Fruit fly (Drosophila melanogaster) whole organism, embryonic: ENCODE measurements around the gene Rpp14a.

ENCODE experiments used
- Asciz ChIP-seq: fragments of 200-800 bp; sonication (Bioruptor generic); optimal IDR thresholded peaks from 2 replicates; lab custom pipeline; 2017; ENCODE audit warnings: missing biosample characterization, mild to moderate bottlenecking, missing genetic modification characterization, missing genetic modification reagents
- CG11085 ChIP-seq: fragments of 200-800 bp; sonication (Bioruptor generic); IDR thresholded peaks from 2 replicates; pipeline ENCODE4 v1.3.6; 2022; ENCODE audit warnings: missing biosample characterization, missing genetic modification characterization
- CG11696 ChIP-seq: fragments of 200-800 bp; sonication (Bioruptor generic); IDR thresholded peaks from 2 replicates; pipeline ENCODE4 v1.3.6; 2022; ENCODE audit warnings: missing biosample characterization, missing genetic modification characterization
- CG11723 ChIP-seq: fragments of 200-800 bp; sonication (Bioruptor generic); optimal IDR thresholded peaks from 2 replicates; lab custom pipeline; 2017; ENCODE audit warnings: missing biosample characterization, mild to moderate bottlenecking, missing genetic modification characterization
- CG12155 ChIP-seq: fragments of 200-800 bp; sonication (Bioruptor generic); optimal IDR thresholded peaks from 3 replicates; lab custom pipeline; 2016; ENCODE audit warnings: missing biosample characterization, missing genetic modification characterization
- CG12744 ChIP-seq: fragments of 200-800 bp; sonication (Bioruptor generic); optimal IDR thresholded peaks from 2 replicates; lab custom pipeline; 2016; ENCODE audit warnings: missing biosample characterization, missing genetic modification characterization
- CG14860 ChIP-seq: fragments of 200-800 bp; sonication (Bioruptor generic); IDR thresholded peaks from 3 replicates; pipeline ENCODE4 v1.3.6; 2022; ENCODE audit warnings: missing biosample characterization, missing genetic modification characterization; ENCODE audit not compliant: partially characterized antibody
- CG16863 ChIP-seq: fragments of 200-800 bp; sonication (Bioruptor generic); optimal IDR thresholded peaks from 3 replicates; lab custom pipeline; 2016; ENCODE audit warnings: missing biosample characterization, missing genetic modification characterization
- CG18599 ChIP-seq: fragments of 200-800 bp; sonication (Bioruptor generic); optimal IDR thresholded peaks from 3 replicates; lab custom pipeline; 2017; ENCODE audit warnings: missing biosample characterization, missing genetic modification characterization, mild to moderate bottlenecking, moderate library complexity, missing genetic modification reagents
- CG2889 ChIP-seq: fragments of 200-800 bp; sonication (Bioruptor generic); IDR thresholded peaks from 3 replicates; pipeline ENCODE4 v1.3.6; 2022; ENCODE audit warnings: missing biosample characterization, missing genetic modification characterization
- CG30431 ChIP-seq: fragments of 200-800 bp; sonication (Bioruptor generic); optimal IDR thresholded peaks from 2 replicates; lab custom pipeline; 2017; ENCODE audit warnings: missing biosample characterization, missing genetic modification characterization
- CG3281 ChIP-seq: fragments of 200-800 bp; sonication (Bioruptor generic); optimal IDR thresholded peaks from 3 replicates; lab custom pipeline; 2017; ENCODE audit warnings: missing biosample characterization, mild to moderate bottlenecking, missing genetic modification characterization
- CG4707 ChIP-seq: fragments of 200-800 bp; sonication (Bioruptor generic); optimal IDR thresholded peaks from 2 replicates; lab custom pipeline; 2018; ENCODE audit warnings: missing biosample characterization, mild to moderate bottlenecking, missing genetic modification characterization, moderate library complexity
- CG5953 ChIP-seq: fragments of 200-800 bp; sonication (Bioruptor generic); IDR thresholded peaks from 2 replicates; pipeline ENCODE4 v1.3.6; 2022; ENCODE audit warnings: missing biosample characterization, missing genetic modification characterization
- CG6683 ChIP-seq: fragments of 200-800 bp; sonication (Bioruptor generic); optimal IDR thresholded peaks from 2 replicates; lab custom pipeline; 2017; ENCODE audit warnings: missing biosample characterization, mild to moderate bottlenecking, missing genetic modification characterization, missing genetic modification reagents
- CG6791 ChIP-seq: fragments of 200-800 bp; sonication (Bioruptor generic); IDR thresholded peaks from 3 replicates; pipeline ENCODE4 v1.3.6; 2022; ENCODE audit warnings: missing biosample characterization, missing genetic modification characterization; ENCODE audit not compliant: partially characterized antibody
- CG7786 ChIP-seq: fragments of 200-800 bp; sonication (Bioruptor generic); optimal IDR thresholded peaks from 2 replicates; lab custom pipeline; 2016; ENCODE audit warnings: missing biosample characterization, missing genetic modification characterization
- CG9727 ChIP-seq: fragments of 200-800 bp; sonication (Bioruptor generic); optimal IDR thresholded peaks from 3 replicates; lab custom pipeline; 2017; ENCODE audit warnings: missing biosample characterization, mild to moderate bottlenecking, missing genetic modification characterization
- CG9932 ChIP-seq: fragments of 200-800 bp; sonication (Bioruptor generic); IDR thresholded peaks from 2 replicates; pipeline ENCODE4 v1.3.6; 2022; ENCODE audit warnings: missing biosample characterization, missing genetic modification characterization
- Dp ChIP-seq: fragments of 200-800 bp; sonication (Bioruptor generic); optimal IDR thresholded peaks from 2 replicates; lab custom pipeline; 2018; ENCODE audit warnings: missing biosample characterization, mild to moderate bottlenecking, missing genetic modification characterization, moderate library complexity
- Dref ChIP-seq: fragments of 200-800 bp; sonication (Bioruptor generic); IDR thresholded peaks from 2 replicates; pipeline ENCODE4 v1.3.6; 2022; ENCODE audit warnings: missing biosample characterization, missing genetic modification characterization
- Ets65A ChIP-seq: fragments of 200-800 bp; sonication (Bioruptor generic); peaks from one replicate; lab custom pipeline; 2016; ENCODE audit warnings: missing biosample characterization, missing genetic modification characterization
- H15 ChIP-seq: fragments of 200-800 bp; sonication (Bioruptor generic); IDR thresholded peaks from 3 replicates; pipeline ENCODE4 v1.3.6; 2022; ENCODE audit warnings: missing biosample characterization, missing genetic modification characterization
- MESR4 ChIP-seq: fragments of 200-800 bp; sonication (Bioruptor generic); optimal IDR thresholded peaks from 2 replicates; lab custom pipeline; 2018; ENCODE audit warnings: missing biosample characterization, mild to moderate bottlenecking, missing genetic modification characterization, moderate library complexity
- Max ChIP-seq: fragments of 200-800 bp; sonication (Bioruptor generic); optimal IDR thresholded peaks from 2 replicates; lab custom pipeline; 2016; ENCODE audit warnings: missing biosample characterization, mild to moderate bottlenecking, missing genetic modification characterization
- NFAT ChIP-seq: fragments of 200-800 bp; sonication (Bioruptor generic); IDR thresholded peaks from 2 replicates; pipeline ENCODE4 v1.3.6; 2022; ENCODE audit warnings: missing biosample characterization, missing genetic modification characterization
- Neu2 ChIP-seq: fragments of 200-800 bp; sonication (Bioruptor generic); optimal IDR thresholded peaks from 3 replicates; lab custom pipeline; 2016; ENCODE audit warnings: missing biosample characterization, missing genetic modification characterization, borderline replicate concordance
- Oli ChIP-seq: fragments of 200-800 bp; sonication (Bioruptor generic); optimal IDR thresholded peaks from 2 replicates; lab custom pipeline; 2018; ENCODE audit warnings: missing biosample characterization, mild to moderate bottlenecking, missing genetic modification characterization, moderate library complexity
- Spps ChIP-seq: fragments of 200-800 bp; sonication (Bioruptor generic); optimal IDR thresholded peaks from 2 replicates; lab custom pipeline; 2018; ENCODE audit warnings: missing biosample characterization, mild to moderate bottlenecking, missing genetic modification characterization
- Stat92E ChIP-seq, 3 experiments: fragments of >200 bp in 2 of 3; fragments of 200-800 bp in 1 of 3; sonication (Bioruptor generic) in 1 of 3; optimal IDR thresholded peaks; 2 replicates each; lab custom pipeline; 2017 to 2019; ENCODE audit warnings: missing biosample characterization in 3 of 3, missing genetic modification characterization in 3 of 3, mild to moderate bottlenecking in 1 of 3, moderate library complexity in 1 of 3
- bsh ChIP-seq, 2 experiments: fragments of 200-800 bp; sonication (Bioruptor generic); optimal IDR thresholded peaks; 2 replicates each; lab custom pipeline; 2017 to 2018; ENCODE audit warnings: mild to moderate bottlenecking in 2 of 2, missing biosample characterization in 2 of 2, missing genetic modification characterization in 2 of 2, moderate library complexity in 1 of 2
- crc ChIP-seq: fragments of 200-800 bp; sonication (Bioruptor generic); optimal IDR thresholded peaks from 2 replicates; lab custom pipeline; 2016; ENCODE audit warnings: missing biosample characterization, missing genetic modification characterization
- dm ChIP-seq: fragments of 200-800 bp; sonication (Bioruptor generic); optimal IDR thresholded peaks from 3 replicates; lab custom pipeline; 2016; ENCODE audit warnings: missing biosample characterization, missing genetic modification characterization
- ewg ChIP-seq: fragments of 200-800 bp; sonication (Bioruptor generic); optimal IDR thresholded peaks from 3 replicates; lab custom pipeline; 2017; ENCODE audit warnings: mild to moderate bottlenecking, missing biosample characterization, missing genetic modification reagents, missing genetic modification characterization
- fd3F ChIP-seq: fragments of 200-800 bp; sonication (Bioruptor generic); optimal IDR thresholded peaks from 2 replicates; lab custom pipeline; 2018; ENCODE audit warnings: missing biosample characterization, mild to moderate bottlenecking, missing genetic modification characterization, moderate library complexity
- gsb-n ChIP-seq: fragments of 200-800 bp; sonication (Bioruptor generic); optimal IDR thresholded peaks from 3 replicates; lab custom pipeline; 2018; ENCODE audit warnings: missing biosample characterization, mild to moderate bottlenecking, missing genetic modification characterization
- h ChIP-seq: fragments of >200 bp; optimal IDR thresholded peaks from 2 replicates; lab custom pipeline; 2017
- hb ChIP-seq: fragments of 200-800 bp; sonication (Bioruptor generic); IDR thresholded peaks from 3 replicates; pipeline ENCODE4 v1.3.6; 2022; ENCODE audit warnings: missing biosample characterization, missing genetic modification characterization; ENCODE audit not compliant: partially characterized antibody
- her ChIP-seq: fragments of 200-800 bp; sonication (Bioruptor generic); optimal IDR thresholded peaks from 2 replicates; lab custom pipeline; 2016; ENCODE audit warnings: missing biosample characterization, missing genetic modification characterization
- hth ChIP-seq: fragments of >200 bp; optimal IDR thresholded peaks from 2 replicates; lab custom pipeline; 2017; ENCODE audit warnings: inconsistent platforms
- kah ChIP-seq: fragments of 200-800 bp; sonication (Bioruptor generic); optimal IDR thresholded peaks from 2 replicates; lab custom pipeline; 2018; ENCODE audit warnings: missing biosample characterization, mild to moderate bottlenecking, missing genetic modification characterization
- ken ChIP-seq: fragments of 200-800 bp; sonication (Bioruptor generic); IDR thresholded peaks from 3 replicates; pipeline ENCODE4 v1.3.6; 2022; ENCODE audit warnings: missing biosample characterization, missing genetic modification characterization
- klu ChIP-seq: fragments of 200-800 bp; sonication (Bioruptor generic); IDR thresholded peaks from 2 replicates; pipeline ENCODE4 v1.3.6; 2022; ENCODE audit warnings: missing biosample characterization, missing genetic modification characterization
- lov ChIP-seq, 2 experiments: fragments of 200-800 bp in 1 of 2; fragments of >200 bp in 1 of 2; sonication (Bioruptor generic) in 1 of 2; IDR thresholded peaks in 1 of 2; optimal IDR thresholded peaks in 1 of 2; 2 replicates in 1 of 2; 3 replicates in 1 of 2; pipeline versions ENCODE4 v1.3.6 to Lab custom; 2017 to 2022; ENCODE audit warnings: missing biosample characterization in 1 of 2, missing genetic modification characterization in 1 of 2
- oc ChIP-seq: fragments of 200-800 bp; sonication (Bioruptor generic); optimal IDR thresholded peaks from 2 replicates; lab custom pipeline; 2018; ENCODE audit warnings: missing biosample characterization, mild to moderate bottlenecking, missing genetic modification characterization, moderate library complexity
- psq ChIP-seq: fragments of 200-800 bp; sonication (Bioruptor generic); optimal IDR thresholded peaks from 2 replicates; lab custom pipeline; 2017; ENCODE audit warnings: missing biosample characterization, missing genetic modification characterization
- salm ChIP-seq: fragments of 200-800 bp; sonication (Bioruptor generic); optimal IDR thresholded peaks from 2 replicates; lab custom pipeline; 2018; ENCODE audit warnings: missing biosample characterization, mild to moderate bottlenecking, missing genetic modification characterization
- slp2 ChIP-seq: fragments of 200-800 bp; sonication (Bioruptor generic); optimal IDR thresholded peaks from 2 replicates; lab custom pipeline; 2016; ENCODE audit warnings: missing biosample characterization, missing genetic modification characterization
- sob ChIP-seq: fragments of 200-800 bp; sonication (Bioruptor generic); IDR thresholded peaks from 2 replicates; pipeline ENCODE4 v1.3.6; 2022; ENCODE audit warnings: missing biosample characterization, missing genetic modification characterization
- toy ChIP-seq: fragments of 200-800 bp; sonication (Bioruptor generic); IDR thresholded peaks from 2 replicates; pipeline ENCODE4 v1.3.6; 2022; ENCODE audit warnings: missing biosample characterization, missing genetic modification characterization
- zfh2 ChIP-seq: fragments of 200-800 bp; sonication (Bioruptor generic); optimal IDR thresholded peaks from 2 replicates; lab custom pipeline; 2016; ENCODE audit warnings: missing biosample characterization, missing genetic modification characterization

The Rpp14a gene

DNA sequence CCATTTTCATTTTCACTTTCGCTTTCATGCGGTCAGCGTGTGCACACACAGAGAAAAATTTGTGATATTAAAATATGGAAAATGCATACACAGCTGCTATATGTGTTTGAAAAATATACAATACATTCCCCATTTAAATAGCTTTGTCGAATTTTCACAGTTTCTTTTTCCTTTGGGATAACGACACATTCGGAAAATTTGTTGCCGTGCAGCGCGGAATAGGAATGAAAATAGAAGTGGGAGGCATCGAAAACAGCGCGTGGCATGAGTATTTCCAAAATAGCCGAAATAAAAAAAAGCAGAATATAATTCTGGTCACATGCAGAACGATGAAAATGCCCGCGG is 36.0 kb downstream of the Rpp14a start (continued):
- TF ChIP-seq CG12744 (GFP tag; lab: Kevin White, UChicago): peak; percentile 84
- TF ChIP-seq fd3F (GFP tag; lab: Kevin White, UChicago): peak; percentile 83
- TF ChIP-seq CG11085: peak; percentile 83
- TF ChIP-seq H15 (GFP tag; lab: Robert Waterston, UW): peak; percentile 88
- peak; percentile 53; the same call in 1 of the 2 replicates for TF ChIP-seq toy (GFP tag; lab: Robert Waterston, UW)
- peak; percentile 33; the same call in 1 of the 2 replicates for TF ChIP-seq Dref (GFP tag; lab: Robert Waterston, UW)
- no peak for TF ChIP-seq lov (optimal IDR thresholded peaks at IDR 0.05; lab: Kevin White, UChicago)
- TF ChIP-seq lov (GFP tag; IDR thresholded peaks at IDR 0.05; lab: Robert Waterston, UW): peak; percentile 82
- peak; percentile 83 for TF ChIP-seq CG12155 (GFP tag; lab: Kevin White, UChicago)
- peak; percentile 51 for TF ChIP-seq CG11696 (GFP tag; lab: Robert Waterston, UW)
- TF ChIP-seq zfh2 (GFP tag; lab: Kevin White, UChicago): peak; percentile 84
- TF ChIP-seq CG14860: no peak
- no peak for TF ChIP-seq Neu2
- no peak for TF ChIP-seq hb (GFP tag; lab: Robert Waterston, UW)
- TF ChIP-seq CG2889 (GFP tag; lab: Robert Waterston, UW): peak; percentile 85
- TF ChIP-seq CG9932: peak; percentile 91
- TF ChIP-seq CG6791: no peak
- TF ChIP-seq kah (GFP tag; lab: Kevin White, UChicago): peak; percentile 54
- TF ChIP-seq Oli (tag; lab: Kevin White, UChicago): peak; percentile 81
- peak; percentile 34 for TF ChIP-seq psq
- TF ChIP-seq MESR4: peak; percentile 14
- peak; percentile 79 for TF ChIP-seq CG16863
- TF ChIP-seq CG4707: peak; percentile 56
- TF ChIP-seq CG11723 (GFP tag; lab: Kevin White, UChicago): peak; percentile 2
- TF ChIP-seq bsh (GFP tag; optimal IDR thresholded peaks at IDR 0.05; lab: Kevin White, UChicago): peak in 1 of 2 experiments; percentile 90
- TF ChIP-seq dm: peak; percentile 79
- no peak for TF ChIP-seq Dp (GFP tag; lab: Kevin White, UChicago)
- peak; percentile 60 for TF ChIP-seq salm (tag; lab: Kevin White, UChicago)
- TF ChIP-seq gsb-n: peak; percentile 75
- TF ChIP-seq CG6683 (GFP tag; lab: Kevin White, UChicago): peak; percentile 62
- TF ChIP-seq ewg (GFP tag; lab: Kevin White, UChicago): peak; percentile 69
- TF ChIP-seq h: no peak
- TF ChIP-seq klu (GFP tag; lab: Robert Waterston, UW): peak; percentile 76
- peak; percentile 85 for TF ChIP-seq her
- peak; percentile 71 for TF ChIP-seq CG30431
- TF ChIP-seq CG9727 (GFP tag; lab: Kevin White, UChicago): peak; percentile 77
- TF ChIP-seq NFAT (GFP tag; lab: Robert Waterston, UW): peak; percentile 78
- peak; percentile 73 for TF ChIP-seq Max (GFP tag; lab: Kevin White, UChicago)
- peak; percentile 79 for TF ChIP-seq ken (GFP tag; lab: Robert Waterston, UW)
- no peak for TF ChIP-seq hth (lab: Kevin White, UChicago)
- TF ChIP-seq CG7786 (GFP tag; lab: Kevin White, UChicago): peak; percentile 84
- TF ChIP-seq slp2 (GFP tag; lab: Kevin White, UChicago): peak; percentile 64
- peak; percentile 80 for TF ChIP-seq crc
- peak; percentile 60 for TF ChIP-seq CG5953 (GFP tag; lab: Robert Waterston, UW)
- TF ChIP-seq sob (GFP tag; lab: Robert Waterston, UW): peak; percentile 91
- peak; percentile 84 for TF ChIP-seq CG3281 (GFP tag; lab: Kevin White, UChicago)
- peak; percentile 93 for TF ChIP-seq CG18599 (GFP tag; lab: Kevin White, UChicago)
- TF ChIP-seq Asciz: peak; percentile 74
- peak; percentile 60 for TF ChIP-seq Spps (tag; lab: Kevin White, UChicago)
- TF ChIP-seq Stat92E (GFP tag; optimal IDR thresholded peaks at IDR 0.05; lab: Kevin White, UChicago): no peak
- peak; percentile 82 for TF ChIP-seq oc
- TF ChIP-seq Ets65A (GFP tag; lab: Kevin White, UChicago): peak; percentile 97
